Fruit fly (Drosophila melanogaster): Measurements from ENCODE around the gene CG14866.

DNA sequence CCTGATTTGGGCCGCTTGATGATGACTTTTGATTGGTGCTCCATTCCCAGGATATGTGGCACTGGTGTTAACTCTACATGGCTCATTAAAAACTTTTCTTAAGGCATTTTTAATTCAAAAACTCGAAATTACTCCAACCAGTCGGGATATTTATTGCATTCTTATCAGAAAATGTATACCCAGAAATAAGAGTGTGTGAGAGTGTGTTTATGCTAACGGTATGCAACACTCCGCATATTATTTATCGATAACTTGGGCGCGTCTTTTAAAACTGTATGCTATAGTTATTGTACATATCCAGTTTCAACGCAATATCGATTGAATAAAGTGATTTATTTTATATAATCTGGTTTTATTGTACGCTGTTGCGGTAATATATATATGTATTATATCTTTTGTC lies 51.2 kb downstream of the CG14866 start, which contains the start of gene CG34404:
- TF ChIP-seq EcR (GFP tag; optimal IDR thresholded peaks at IDR 0.05) (no peak), usp (GFP tag; optimal IDR thresholded peaks at IDR 0.05) (no peak), Dll (optimal IDR thresholded peaks at IDR 0.05) (no peak), pan (optimal IDR thresholded peaks at IDR 0.05) (no peak), psq (optimal IDR thresholded peaks at IDR 0.05) (no peak), CG8478 (optimal IDR thresholded peaks at IDR 0.05) (no peak)

Measured in whole organism.